Worm (Caenorhabditis elegans) whole organism, mixed stage, embryonic: Measurements from ENCODE around the gene rict-1.

ENCODE experiments used
- ces-1 ChIP-seq: fragments of 150-350 bp; optimal IDR thresholded peaks from 2 replicates; lab custom pipeline; 2014; ENCODE audit warnings: missing biosample characterization, missing genetic modification reagents, missing genetic modification characterization
- hlh-1 ChIP-seq: fragments of 150-350 bp; optimal IDR thresholded peaks from 2 replicates; lab custom pipeline; 2014; ENCODE audit warnings: missing biosample characterization, missing genetic modification reagents, missing genetic modification characterization
- lin-13 ChIP-seq: fragments of 150-350 bp; optimal IDR thresholded peaks from 2 replicates; lab custom pipeline; 2014; ENCODE audit warnings: missing biosample characterization, missing genetic modification characterization
- mep-1 ChIP-seq: fragments of 150-350 bp; optimal IDR thresholded peaks from 2 replicates; lab custom pipeline; 2017; ENCODE audit warnings: missing biosample characterization, missing genetic modification reagents, missing genetic modification characterization, inconsistent platforms
- nhr-237 ChIP-seq: fragments of 150-350 bp; optimal IDR thresholded peaks from 2 replicates; lab custom pipeline; 2014; ENCODE audit warnings: missing biosample characterization, missing genetic modification characterization
- nhr-76 ChIP-seq: sonication (generic microtip); optimal IDR thresholded peaks from 2 replicates; lab custom pipeline; 2017; ENCODE audit warnings: missing biosample characterization, missing genetic modification characterization
- unc-62 ChIP-seq: fragments of 150-350 bp; optimal IDR thresholded peaks from 2 replicates; lab custom pipeline; 2014; ENCODE audit warnings: missing biosample characterization, missing genetic modification reagents, missing genetic modification characterization
- zip-8 ChIP-seq: fragments of 150-350 bp; optimal IDR thresholded peaks from 2 replicates; lab custom pipeline; 2014; ENCODE audit warnings: missing biosample characterization, missing genetic modification characterization
- ztf-11 ChIP-seq: fragments of 150-350 bp; optimal IDR thresholded peaks from 2 replicates; lab custom pipeline; 2014; ENCODE audit warnings: missing biosample characterization, missing genetic modification characterization

ce11 chrII:13096345-13096744 lies 20.3 kb downstream of the rict-1 start:
- TF ChIP-seq mep-1 = no peak
- TF ChIP-seq unc-62 (GFP tag; lab: Kevin White, UChicago) = no peak
- no peak for TF ChIP-seq ces-1 (GFP tag; lab: Kevin White, UChicago)
- no peak for TF ChIP-seq hlh-1 (tag; lab: Kevin White, UChicago)
- no peak for TF ChIP-seq lin-13 (tag; lab: Kevin White, UChicago)
- TF ChIP-seq nhr-237 = no peak
- no peak for TF ChIP-seq nhr-76 (tag; lab: Kevin White, UChicago)
- no peak for TF ChIP-seq zip-8 (tag; lab: Kevin White, UChicago)
- TF ChIP-seq ztf-11 = no peak
